Worm (Caenorhabditis elegans): ENCODE measurements around the gene srr-7.

DNA sequence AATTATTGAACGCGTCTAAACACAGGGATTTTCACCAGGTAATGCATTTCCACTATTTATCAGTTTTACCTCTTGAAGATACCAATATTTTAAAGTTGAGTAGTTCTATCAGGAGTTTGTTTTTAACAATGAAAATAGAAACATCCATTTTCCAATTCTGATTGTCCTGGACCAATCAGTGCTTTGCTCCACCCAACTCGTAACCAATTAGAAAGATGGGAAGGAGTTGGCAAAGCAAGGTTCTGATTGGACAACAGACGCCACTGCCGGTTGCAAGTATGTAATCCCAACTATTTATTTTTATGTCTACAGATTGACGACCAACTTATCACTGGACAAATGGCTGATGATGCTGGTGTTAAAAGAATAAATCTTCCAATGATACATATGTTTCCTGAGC is 22.1 kb downstream of the srr-7 start:
- TF ChIP-seq F57C9.4 (tag; optimal IDR thresholded peaks at IDR 0.05): no peak
- TF ChIP-seq egrh-3 (GFP tag; IDR thresholded peaks at IDR 0.05): no peak
- TF ChIP-seq nhr-90 (tag; optimal IDR thresholded peaks at IDR 0.05): no peak
- TF ChIP-seq sptf-2 (GFP tag; optimal IDR thresholded peaks at IDR 0.05): no peak
- no peak for TF ChIP-seq sea-2 (GFP tag; IDR thresholded peaks at IDR 0.05)
- TF ChIP-seq ets-4 (GFP tag; optimal IDR thresholded peaks at IDR 0.05): no peak
- TF ChIP-seq F55B11.4 (tag; optimal IDR thresholded peaks at IDR 0.05; ENCODE audit: borderline replicate concordance, insufficient read depth): no peak
- no peak for TF ChIP-seq fkh-3 (tag; optimal IDR thresholded peaks at IDR 0.05)
- no peak for TF ChIP-seq ceh-79 (tag; optimal IDR thresholded peaks at IDR 0.05)
- no peak for TF ChIP-seq nfya-1 (tag; optimal IDR thresholded peaks at IDR 0.05; ENCODE audit: borderline replicate concordance, insufficient read depth)
- TF ChIP-seq bed-2 (GFP tag; IDR thresholded peaks at IDR 0.05): no peak
- TF ChIP-seq B0035.1 (tag; optimal IDR thresholded peaks at IDR 0.05): no peak

All from whole organism, young adult.